Worm (Caenorhabditis elegans): ENCODE data around the gene dsb-3.

- TF ChIP-seq rnt-1 (tag; optimal IDR thresholded peaks at IDR 0.05) (no peak), nhr-11 (tag; optimal IDR thresholded peaks at IDR 0.05) (no peak), pha-2 (tag; optimal IDR thresholded peaks at IDR 0.05) (no peak), dmd-4 (tag; optimal IDR thresholded peaks at IDR 0.05; ENCODE audit: borderline replicate concordance) (no peak), unc-55 (GFP tag; optimal IDR thresholded peaks at IDR 0.05) (no peak), fkh-6 (tag; optimal IDR thresholded peaks at IDR 0.05) (no peak), pha-4 (tag; optimal IDR thresholded peaks at IDR 0.05) (no peak), madf-2 (tag; optimal IDR thresholded peaks at IDR 0.05) (no peak), odd-2 (tag; optimal IDR thresholded peaks at IDR 0.05) (no peak), ceh-45 (GFP tag; IDR thresholded peaks at IDR 0.05) (no peak), fkh-10 (GFP tag; optimal IDR thresholded peaks at IDR 0.05) (no peak)
Measured at ce11 chrIV:7791821-7792446, 32.5 kb upstream of the dsb-3 start, which contains the start of gene C33H5.13.
